Worm (Caenorhabditis elegans): ENCODE data around the gene cgr-1.

DNA sequence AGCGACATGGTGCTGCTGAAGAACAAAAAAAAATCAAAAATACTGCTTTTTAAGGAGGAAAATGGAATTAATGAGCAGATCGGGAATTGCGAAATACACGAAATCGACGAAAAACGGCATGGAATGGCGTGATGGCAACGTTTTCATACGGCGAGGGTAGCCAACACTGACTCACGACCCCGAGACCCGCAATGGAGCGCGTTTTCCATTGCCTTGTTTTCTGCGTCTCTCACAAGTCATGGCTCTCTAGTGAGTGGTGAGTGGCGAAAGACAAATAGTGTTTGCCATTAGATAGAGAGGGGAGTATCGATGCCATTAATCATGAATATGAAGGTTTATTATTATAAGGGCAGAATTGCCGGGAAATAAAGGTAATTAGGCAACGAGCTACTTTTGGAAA lies 5.5 kb upstream of the cgr-1 start, which contains the start of gene C18B2.4:
- TF ChIP-seq B0310.2 (tag; optimal IDR thresholded peaks at IDR 0.05) = no peak
- no peak for TF ChIP-seq sea-1 (GFP tag; conservative IDR thresholded peaks at IDR 0.05)
- TF ChIP-seq ama-1 (optimal IDR thresholded peaks at IDR 0.05) = no peak
- TF ChIP-seq hmbx-1 (tag; optimal IDR thresholded peaks at IDR 0.05) = no peak
- TF ChIP-seq pes-1 (GFP tag; IDR thresholded peaks at IDR 0.05) = no peak
- TF ChIP-seq ets-7 (tag; optimal IDR thresholded peaks at IDR 0.05) = no peak
- TF ChIP-seq tbx-37 (GFP tag; conservative IDR thresholded peaks at IDR 0.05) = 0 out of 2 replicates have a peak, but pooled peaks have one; percentile 14

Measured in whole organism, early embryonic.